Worm (Caenorhabditis elegans) whole organism, mixed stage, embryonic: ENCODE results near the gene add-1.
A peak's percentile ranks its signal among the peaks of the same experiment; 100 is the strongest.

Source experiments
- bed-3 ChIP-seq: fragments of 200-800 bp; sonication (Bioruptor generic); optimal IDR thresholded peaks from 3 replicates; lab custom pipeline; 2018; ENCODE audit warnings: mild to moderate bottlenecking, missing genetic modification characterization, moderate library complexity, missing compliant biosample characterization
- blmp-1 ChIP-seq: fragments of 150-350 bp; optimal IDR thresholded peaks from 2 replicates; lab custom pipeline; 2014; ENCODE audit warnings: missing biosample characterization, missing genetic modification characterization
- ceh-39 ChIP-seq: fragments of 150-350 bp; optimal IDR thresholded peaks from 2 replicates; lab custom pipeline; 2014; ENCODE audit warnings: missing biosample characterization, missing genetic modification characterization
- ceh-43 ChIP-seq: fragments of 200-800 bp; sonication (Bioruptor generic); optimal IDR thresholded peaks from 2 replicates; lab custom pipeline; 2018; ENCODE audit warnings: mild to moderate bottlenecking, missing genetic modification characterization, moderate library complexity, missing compliant biosample characterization
- ces-1 ChIP-seq: fragments of 150-350 bp; optimal IDR thresholded peaks from 2 replicates; lab custom pipeline; 2014; ENCODE audit warnings: missing biosample characterization, missing genetic modification reagents, missing genetic modification characterization
- cnd-1 ChIP-seq: fragments of 200-800 bp; sonication (Bioruptor generic); optimal IDR thresholded peaks from 2 replicates; lab custom pipeline; 2018; ENCODE audit warnings: mild to moderate bottlenecking, missing genetic modification characterization, missing compliant biosample characterization
- drap-1 ChIP-seq: fragments of 200-800 bp; sonication (Bioruptor generic); optimal IDR thresholded peaks from 3 replicates; lab custom pipeline; 2018; ENCODE audit warnings: mild to moderate bottlenecking, missing genetic modification characterization, missing compliant biosample characterization
- elt-1 ChIP-seq: sonication (generic microtip); optimal IDR thresholded peaks from 2 replicates; lab custom pipeline; 2017; ENCODE audit warnings: missing genetic modification characterization, mild to moderate bottlenecking, missing compliant biosample characterization, antibody characterized with exemption, moderate library complexity, borderline replicate concordance; ENCODE audit not compliant: insufficient read depth
- elt-3 ChIP-seq: fragments of 150-350 bp; optimal IDR thresholded peaks from 2 replicates; lab custom pipeline; 2014; ENCODE audit warnings: missing biosample characterization, missing genetic modification characterization
- flh-1 ChIP-seq: fragments of 200-800 bp; sonication (Bioruptor generic); optimal IDR thresholded peaks from 2 replicates; lab custom pipeline; 2018; ENCODE audit warnings: mild to moderate bottlenecking, missing genetic modification characterization, moderate library complexity, missing compliant biosample characterization
- ham-2 ChIP-seq: fragments of 200-800 bp; sonication (Bioruptor generic); optimal IDR thresholded peaks from 2 replicates; lab custom pipeline; 2018; ENCODE audit warnings: mild to moderate bottlenecking, missing genetic modification characterization, missing compliant biosample characterization
- hlh-1 ChIP-seq: fragments of 150-350 bp; optimal IDR thresholded peaks from 2 replicates; lab custom pipeline; 2014; ENCODE audit warnings: missing biosample characterization, missing genetic modification reagents, missing genetic modification characterization
- lin-13 ChIP-seq: fragments of 150-350 bp; optimal IDR thresholded peaks from 2 replicates; lab custom pipeline; 2014; ENCODE audit warnings: missing biosample characterization, missing genetic modification characterization
- lin-32 ChIP-seq: fragments of 200-800 bp; sonication (Bioruptor generic); optimal IDR thresholded peaks from 2 replicates; lab custom pipeline; 2018; ENCODE audit warnings: mild to moderate bottlenecking, missing genetic modification characterization, missing compliant biosample characterization
- lsy-2 ChIP-seq: fragments of 150-350 bp; optimal IDR thresholded peaks from 2 replicates; lab custom pipeline; 2014; ENCODE audit warnings: missing biosample characterization, missing genetic modification characterization
- mab-5 ChIP-seq: fragments of 150-350 bp; optimal IDR thresholded peaks from 2 replicates; lab custom pipeline; 2014; ENCODE audit warnings: missing biosample characterization, missing genetic modification characterization
- mep-1 ChIP-seq: fragments of 150-350 bp; optimal IDR thresholded peaks from 2 replicates; lab custom pipeline; 2017; ENCODE audit warnings: missing biosample characterization, missing genetic modification reagents, missing genetic modification characterization, inconsistent platforms
- mls-2 ChIP-seq: sonication (generic microtip); optimal IDR thresholded peaks from 2 replicates; lab custom pipeline; 2016; ENCODE audit warnings: mild to moderate bottlenecking, missing genetic modification characterization, moderate library complexity, missing compliant biosample characterization
- nhr-12 ChIP-seq: fragments of 150-350 bp; optimal IDR thresholded peaks from 2 replicates; lab custom pipeline; 2014; ENCODE audit warnings: missing biosample characterization, missing genetic modification characterization
- nhr-2 ChIP-seq: fragments of 150-350 bp; optimal IDR thresholded peaks from 2 replicates; lab custom pipeline; 2014; ENCODE audit warnings: missing biosample characterization, missing genetic modification characterization
- nhr-28 ChIP-seq: fragments of 150-350 bp; optimal IDR thresholded peaks from 2 replicates; lab custom pipeline; 2014; ENCODE audit warnings: missing biosample characterization, missing genetic modification characterization
- nhr-76 ChIP-seq: sonication (generic microtip); optimal IDR thresholded peaks from 2 replicates; lab custom pipeline; 2017; ENCODE audit warnings: missing biosample characterization, missing genetic modification characterization
- pha-4 ChIP-seq: fragments of 150-350 bp; optimal IDR thresholded peaks from 2 replicates; lab custom pipeline; 2018; ENCODE audit warnings: missing biosample characterization, missing genetic modification reagents, missing genetic modification characterization
- sem-2 ChIP-seq: fragments of 200-800 bp; sonication (Bioruptor generic); optimal IDR thresholded peaks from 2 replicates; lab custom pipeline; 2018; ENCODE audit warnings: mild to moderate bottlenecking, missing genetic modification characterization, missing compliant biosample characterization
- snpc-4 ChIP-seq: fragments of 150-350 bp; optimal IDR thresholded peaks from 2 replicates; lab custom pipeline; 2014; ENCODE audit warnings: missing biosample characterization, missing genetic modification characterization
- unc-120 ChIP-seq: sonication (generic microtip); optimal IDR thresholded peaks from 2 replicates; lab custom pipeline; 2017; ENCODE audit warnings: missing genetic modification characterization, missing compliant biosample characterization; ENCODE audit not compliant: poor library complexity, severe bottlenecking
- unc-39 ChIP-seq: fragments of 150-350 bp; optimal IDR thresholded peaks from 2 replicates; lab custom pipeline; 2014; ENCODE audit warnings: missing biosample characterization, missing genetic modification characterization
- unc-62 ChIP-seq: fragments of 150-350 bp; optimal IDR thresholded peaks from 2 replicates; lab custom pipeline; 2014; ENCODE audit warnings: missing biosample characterization, missing genetic modification reagents, missing genetic modification characterization
- ztf-11 ChIP-seq: fragments of 150-350 bp; optimal IDR thresholded peaks from 2 replicates; lab custom pipeline; 2014; ENCODE audit warnings: missing biosample characterization, missing genetic modification characterization

add-1 gene

DNA sequence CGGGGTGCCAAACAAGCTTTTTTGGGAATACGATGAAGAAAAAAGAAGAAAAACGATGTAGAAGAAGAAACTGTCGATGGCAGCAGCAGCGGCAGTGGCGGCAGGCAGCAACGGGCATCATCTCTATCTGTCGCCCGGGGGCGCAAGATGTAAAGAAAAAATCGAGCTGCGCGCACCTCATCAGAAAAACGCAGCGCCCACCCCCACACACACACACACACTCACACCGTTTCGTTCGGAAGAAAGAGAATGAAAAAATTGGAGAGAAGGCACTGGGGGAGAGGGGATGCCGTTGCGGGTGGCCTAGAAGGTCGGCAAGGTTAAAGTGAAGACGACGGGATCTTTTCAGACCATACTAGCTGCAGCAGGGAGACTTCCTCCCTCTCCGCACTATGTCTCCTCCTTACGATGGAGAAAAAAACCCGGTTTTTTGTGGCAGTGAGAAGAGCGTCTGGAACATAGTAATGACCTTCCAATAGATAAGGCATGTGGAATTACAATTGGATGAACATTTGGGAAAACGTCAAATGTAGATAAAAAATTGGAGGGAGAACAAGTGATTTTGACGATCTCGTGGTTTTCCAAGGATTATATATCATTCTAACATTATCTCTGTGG lies 46.6 kb downstream of the add-1 start:
- peak; percentile 0 for TF ChIP-seq mls-2 (tag; lab: Kevin White, UChicago)
- no peak for TF ChIP-seq bed-3

DNA sequence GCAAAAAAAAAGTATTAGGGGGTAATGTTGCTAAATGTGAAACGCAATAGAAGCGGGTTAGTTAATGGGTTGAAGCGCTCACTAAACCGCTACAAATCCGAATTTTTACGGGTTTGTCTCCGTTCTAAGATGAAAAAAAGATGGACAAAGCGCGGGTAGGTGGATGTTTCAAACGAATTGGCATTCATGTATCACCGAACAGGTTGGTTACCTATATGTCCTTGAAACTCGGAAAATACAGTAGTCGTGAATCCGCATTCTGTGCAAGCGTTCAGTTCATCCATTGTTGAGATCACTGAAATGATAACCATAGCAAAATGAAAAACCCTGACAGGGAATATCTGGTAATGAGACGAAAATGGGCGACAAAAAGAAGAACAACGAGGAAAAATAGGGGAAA lies 48.6 kb downstream of the add-1 start, which contains the start of gene ztf-16:
TSS of gene ztf-16 (minus strand) at position 299 of the 400 bp plus-strand sequence.
- TF ChIP-seq lsy-2 (tag; lab: Kevin White, UChicago) (no peak), bed-3 (no peak), nhr-28 (tag; lab: Kevin White, UChicago) (no peak), mab-5 (tag; lab: Kevin White, UChicago) (no peak), nhr-2 (tag; lab: Kevin White, UChicago) (no peak), unc-39 (tag; lab: Kevin White, UChicago) (no peak), hlh-1 (tag; lab: Kevin White, UChicago) (no peak), nhr-76 (tag; lab: Kevin White, UChicago) (no peak), nhr-12 (tag; lab: Kevin White, UChicago) (no peak), ceh-39 (tag; lab: Kevin White, UChicago) (no peak), flh-1 (GFP tag; lab: Kevin White, UChicago) (no peak), mep-1 (tag; lab: Kevin White, UChicago) (no peak), drap-1 (GFP tag; lab: Kevin White, UChicago) (no peak), ham-2 (GFP tag; lab: Kevin White, UChicago) (no peak), ces-1 (GFP tag; lab: Kevin White, UChicago) (no peak), ceh-43 (GFP tag; lab: Kevin White, UChicago) (no peak), lin-13 (tag; lab: Kevin White, UChicago) (no peak), cnd-1 (no peak)
- TF ChIP-seq, all 35 proteins: peak for 0

DNA sequence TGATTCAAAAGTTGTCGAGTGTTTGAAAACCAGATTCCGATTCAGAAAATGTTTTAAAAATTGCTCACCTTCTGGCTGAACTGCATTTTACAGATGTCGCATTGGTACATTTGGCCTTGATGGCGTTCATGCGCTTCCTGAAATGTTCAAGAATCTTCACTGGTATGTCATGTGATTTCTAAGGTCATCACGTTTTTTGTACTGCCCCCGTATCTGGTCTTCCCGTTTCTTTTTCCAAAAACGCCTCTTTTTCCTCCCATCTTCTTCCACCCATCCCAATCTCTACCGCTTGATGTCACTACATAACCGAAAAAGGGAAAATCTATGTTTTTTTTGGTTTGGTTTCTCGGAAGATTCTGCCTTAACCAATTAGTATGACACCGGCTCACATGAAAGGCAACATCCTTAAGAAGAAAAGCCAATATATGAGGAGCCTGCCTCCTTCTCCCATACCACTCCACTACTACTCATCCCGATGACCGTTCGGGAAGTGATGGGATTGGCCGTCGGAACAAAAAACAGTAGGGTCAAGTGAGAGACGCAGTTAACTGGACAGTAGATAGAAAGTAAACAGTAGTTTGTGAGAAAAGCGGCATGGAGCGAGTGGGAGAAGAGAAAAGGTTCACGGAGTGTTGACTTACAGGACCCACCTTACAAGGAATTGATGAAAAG lies 50.0 kb downstream of the add-1 start:
- TF ChIP-seq lin-13 (tag; lab: Kevin White, UChicago): no peak
- peak; percentile 23 for TF ChIP-seq pha-4 (tag; lab: Kevin White, UChicago)
- TF ChIP-seq snpc-4: no peak
- TF ChIP-seq ztf-11 (tag; lab: Kevin White, UChicago): no peak
- TF ChIP-seq ham-2 (GFP tag; lab: Kevin White, UChicago): no peak
- no peak for TF ChIP-seq ceh-39 (tag; lab: Kevin White, UChicago)
- TF ChIP-seq nhr-2 (tag; lab: Kevin White, UChicago): peak; percentile 62

DNA sequence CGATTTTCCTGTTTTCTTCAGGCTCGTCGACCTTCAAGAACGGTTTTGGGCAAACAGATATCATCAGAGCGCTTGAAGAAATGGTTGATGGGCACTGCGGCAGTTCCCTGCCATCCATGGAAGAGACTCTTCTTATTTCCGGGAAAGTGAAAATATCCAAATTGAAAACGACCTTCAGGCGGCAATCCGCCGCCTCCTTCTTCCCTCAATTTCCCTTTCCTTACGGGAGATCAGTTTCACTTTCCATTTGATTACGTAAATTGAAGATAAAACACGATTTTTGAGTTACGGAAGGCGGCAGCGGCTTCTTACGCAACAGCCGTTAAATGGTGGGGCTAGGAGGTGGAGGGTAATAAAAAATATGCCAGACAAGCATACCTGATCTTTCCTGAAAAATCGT lies 50.7 kb downstream of the add-1 start:
- TF ChIP-seq mep-1 (tag; lab: Kevin White, UChicago): no peak
- no peak for TF ChIP-seq mab-5 (tag; lab: Kevin White, UChicago)
- no peak for TF ChIP-seq hlh-1 (tag; lab: Kevin White, UChicago)
- peak; percentile 89 for TF ChIP-seq ham-2 (GFP tag; lab: Kevin White, UChicago)
- no peak for TF ChIP-seq flh-1 (GFP tag; lab: Kevin White, UChicago)
- no peak for TF ChIP-seq ceh-43 (GFP tag; lab: Kevin White, UChicago)
- TF ChIP-seq lsy-2 (tag; lab: Kevin White, UChicago): no peak
- TF ChIP-seq pha-4 (tag; lab: Kevin White, UChicago): no peak
- peak; percentile 97 for TF ChIP-seq blmp-1 (tag; lab: Kevin White, UChicago)
- no peak for TF ChIP-seq nhr-2 (tag; lab: Kevin White, UChicago)
- TF ChIP-seq elt-3 (tag; lab: Kevin White, UChicago): peak; percentile 74
- no peak for TF ChIP-seq ceh-39 (tag; lab: Kevin White, UChicago)
- no peak for TF ChIP-seq nhr-76 (tag; lab: Kevin White, UChicago)
- no peak for TF ChIP-seq unc-120 (tag; lab: Kevin White, UChicago)
- TF ChIP-seq elt-1 (tag; lab: Kevin White, UChicago): peak; percentile 44
- TF ChIP-seq unc-39 (tag; lab: Kevin White, UChicago): no peak
- TF ChIP-seq unc-62: peak; percentile 24

DNA sequence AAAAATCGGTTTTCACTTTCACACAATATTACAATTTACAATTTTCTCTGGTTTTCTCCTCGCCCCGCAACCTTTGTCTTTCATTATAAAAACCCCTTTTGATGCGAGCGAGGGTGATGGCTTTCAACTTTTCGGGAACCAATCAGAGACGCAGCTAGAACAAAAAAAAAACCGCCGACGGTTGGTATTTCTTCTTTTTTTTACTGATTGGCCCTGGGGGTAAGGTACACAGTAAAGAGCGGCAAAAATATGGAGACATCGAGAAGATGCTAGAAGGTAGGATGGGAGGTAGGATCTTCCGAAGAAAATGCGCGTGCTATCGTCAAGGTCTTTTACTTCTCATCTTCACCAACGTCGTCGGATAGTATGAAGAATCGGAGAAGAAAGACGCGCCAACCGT lies 51.1 kb downstream of the add-1 start:
- TF ChIP-seq ceh-39 (tag; lab: Kevin White, UChicago) (no peak), sem-2 (no peak), unc-39 (tag; lab: Kevin White, UChicago) (no peak), mep-1 (tag; lab: Kevin White, UChicago) (no peak), blmp-1 (tag; lab: Kevin White, UChicago) (no peak), cnd-1 (no peak), elt-1 (tag; lab: Kevin White, UChicago) (no peak), mls-2 (tag; lab: Kevin White, UChicago) (no peak), ceh-43 (GFP tag; lab: Kevin White, UChicago) (no peak), lin-32 (GFP tag; lab: Kevin White, UChicago) (no peak), unc-62 (no peak)
- TF ChIP-seq, all 35 proteins: peak for 0
